Worm (Caenorhabditis elegans) whole organism, L1 larva: ENCODE data around the gene C49A9.5.
"Not testable (repeated sequence)": the region's sequence is repeated elsewhere in the genome, so short reads cannot be mapped to it uniquely, and the experiment has no call there.

Experiments used
- ceh-82 ChIP-seq, 3 experiments: fragments of 150-350 bp in 1 of 3; sonication (generic microtip) in 2 of 3; optimal IDR thresholded peaks; 2 replicates each; lab custom pipeline; 2014 to 2017; ENCODE audit warnings: missing biosample characterization in 3 of 3, missing genetic modification characterization in 3 of 3
- jun-1 ChIP-seq: fragments of 150-350 bp; optimal IDR thresholded peaks from 2 replicates; lab custom pipeline; 2014; ENCODE audit warnings: missing biosample characterization, missing genetic modification reagents, missing genetic modification characterization
- lin-13 ChIP-seq: fragments of 150-350 bp; optimal IDR thresholded peaks from 2 replicates; lab custom pipeline; 2014; ENCODE audit warnings: missing biosample characterization, missing genetic modification reagents, missing genetic modification characterization
- lin-39 ChIP-seq: fragments of 150-350 bp; optimal IDR thresholded peaks from 2 replicates; lab custom pipeline; 2014; ENCODE audit warnings: missing biosample characterization, missing genetic modification reagents, missing genetic modification characterization
- lsy-2 ChIP-seq, 2 experiments: fragments of 150-350 bp; optimal IDR thresholded peaks; 2 replicates each; lab custom pipeline; 2014; ENCODE audit warnings: missing biosample characterization in 2 of 2, missing genetic modification characterization in 2 of 2
- nhr-19 ChIP-seq: fragments of 200-800 bp; sonication (Bioruptor generic); conservative IDR thresholded peaks from 2 replicates; pipeline ENCODE4 v1.3.6; 2022; ENCODE audit warnings: missing genetic modification characterization, missing compliant biosample characterization
- nhr-47 ChIP-seq: sonication (generic microtip); optimal IDR thresholded peaks from 2 replicates; lab custom pipeline; 2016; ENCODE audit warnings: mild to moderate bottlenecking, missing genetic modification characterization, moderate library complexity, missing compliant biosample characterization
- pag-3 ChIP-seq: sonication (generic microtip); optimal IDR thresholded peaks from 2 replicates; lab custom pipeline; 2017; ENCODE audit warnings: missing genetic modification characterization, mild to moderate bottlenecking, missing compliant biosample characterization, antibody characterized with exemption, borderline replicate concordance; ENCODE audit not compliant: insufficient read depth
- unc-62 ChIP-seq: fragments of 150-350 bp; optimal IDR thresholded peaks from 2 replicates; lab custom pipeline; 2014; ENCODE audit warnings: missing biosample characterization, missing genetic modification reagents, missing genetic modification characterization

ce11 chrIV:6253000-6253399 lies 39.5 kb downstream of the C49A9.5 start, which contains the start of gene T13A10.2:
- not testable (repeated sequence) for TF ChIP-seq lin-13 (GFP tag; lab: Kevin White, UChicago); unc-62 (GFP tag; lab: Kevin White, UChicago); pag-3; jun-1 (tag; lab: Kevin White, UChicago); nhr-19 (GFP tag; lab: Robert Waterston, UW); ceh-82 (tag; optimal IDR thresholded peaks at IDR 0.05; lab: Kevin White, UChicago); lsy-2 (tag; optimal IDR thresholded peaks at IDR 0.05; lab: Kevin White, UChicago); lin-39; nhr-47 (tag; lab: Kevin White, UChicago)
